Worm (Caenorhabditis elegans) whole organism, L4 larva: ENCODE results near the gene Y58A7A.1.

ENCODE experiments used
- Y75B8A.6 ChIP-seq: fragments of 200-800 bp; sonication (Bioruptor generic); IDR thresholded peaks from 2 replicates; pipeline ENCODE4 v1.3.6; 2022; ENCODE audit warnings: missing genetic modification reagents, missing genetic modification characterization, missing compliant biosample characterization
- ceh-32 ChIP-seq: sonication (generic microtip); optimal IDR thresholded peaks from 2 replicates; lab custom pipeline; 2016; ENCODE audit warnings: mild to moderate bottlenecking, missing genetic modification characterization, missing compliant biosample characterization; ENCODE audit not compliant: poor library complexity
- ceh-62 ChIP-seq: sonication (generic microtip); optimal IDR thresholded peaks from 2 replicates; lab custom pipeline; 2017; ENCODE audit warnings: missing biosample characterization, missing genetic modification characterization
- fkh-10 ChIP-seq: fragments of 150-350 bp; optimal IDR thresholded peaks from 2 replicates; lab custom pipeline; 2014; ENCODE audit warnings: missing biosample characterization, missing genetic modification reagents, missing genetic modification characterization
- hmg-1.1 ChIP-seq: fragments of 200-800 bp; sonication (Bioruptor generic); IDR thresholded peaks from 2 replicates; pipeline ENCODE4 v1.3.6; 2022; ENCODE audit warnings: missing genetic modification reagents, missing genetic modification characterization, missing compliant biosample characterization
- mep-1 ChIP-seq: fragments of 150-350 bp; sonication (generic microtip); optimal IDR thresholded peaks from 3 replicates; lab custom pipeline; 2014; ENCODE audit warnings: missing biosample characterization, missing genetic modification characterization

ce11 chrV:5038449-5038848, 30.9 kb downstream of the Y58A7A.1 start:
- TF ChIP-seq ceh-62 (no peak), mep-1 (tag; lab: Kevin White, UChicago) (no peak), fkh-10 (GFP tag; lab: Kevin White, UChicago) (no peak), hmg-1.1 (GFP tag; lab: Robert Waterston, UW) (no peak), ceh-32 (tag; lab: Kevin White, UChicago) (no peak), Y75B8A.6 (GFP tag; lab: Robert Waterston, UW) (no peak)
